Worm (Caenorhabditis elegans) whole organism, late embryonic: ENCODE data around the gene mrpl-44.

Source experiments
- C38D4.7 ChIP-seq: fragments of 200-800 bp; sonication (Bioruptor generic); optimal IDR thresholded peaks from 2 replicates; lab custom pipeline; 2018; ENCODE audit warnings: mild to moderate bottlenecking, missing genetic modification characterization, moderate library complexity, missing compliant biosample characterization
- F13H6.1 ChIP-seq: sonication (generic microtip); optimal IDR thresholded peaks from 2 replicates; lab custom pipeline; 2016; ENCODE audit warnings: missing genetic modification characterization, missing compliant biosample characterization
- K02D7.2 ChIP-seq: sonication (generic microtip); optimal IDR thresholded peaks from 2 replicates; lab custom pipeline; 2017; ENCODE audit warnings: mild to moderate bottlenecking, missing genetic modification characterization, missing compliant biosample characterization
- ahr-1 ChIP-seq: sonication (generic microtip); optimal IDR thresholded peaks from 2 replicates; lab custom pipeline; 2016; ENCODE audit warnings: missing genetic modification characterization, missing compliant biosample characterization
- ceh-2 ChIP-seq: sonication (generic microtip); optimal IDR thresholded peaks from 2 replicates; lab custom pipeline; 2016; ENCODE audit warnings: missing genotype, missing genetic modification characterization, missing compliant biosample characterization
- ceh-22 ChIP-seq: sonication (generic microtip); optimal IDR thresholded peaks from 2 replicates; lab custom pipeline; 2017; ENCODE audit warnings: missing biosample characterization, missing genetic modification characterization
- ceh-31 ChIP-seq: sonication (generic microtip); optimal IDR thresholded peaks from 2 replicates; lab custom pipeline; 2016; ENCODE audit warnings: missing genetic modification characterization, missing compliant biosample characterization
- ceh-34 ChIP-seq: sonication (generic microtip); optimal IDR thresholded peaks from 2 replicates; lab custom pipeline; 2016; ENCODE audit warnings: mild to moderate bottlenecking, missing genetic modification characterization, missing compliant biosample characterization
- ceh-45 ChIP-seq: fragments of 200-800 bp; sonication (Bioruptor generic); IDR thresholded peaks from 2 replicates; pipeline ENCODE4 v1.3.6; 2022; ENCODE audit warnings: missing genetic modification reagents, missing genetic modification characterization, missing compliant biosample characterization
- ceh-48 ChIP-seq: sonication (generic microtip); optimal IDR thresholded peaks from 2 replicates; lab custom pipeline; 2016; ENCODE audit warnings: missing genetic modification characterization, inconsistent platforms, missing compliant biosample characterization
- ceh-6 ChIP-seq: fragments of 200-800 bp; sonication (Bioruptor generic); optimal IDR thresholded peaks from 2 replicates; lab custom pipeline; 2018; ENCODE audit warnings: mild to moderate bottlenecking, missing genetic modification characterization, missing compliant biosample characterization
- ceh-9 ChIP-seq: sonication (generic microtip); optimal IDR thresholded peaks from 2 replicates; lab custom pipeline; 2016; ENCODE audit warnings: mild to moderate bottlenecking, missing genetic modification characterization, inconsistent platforms, missing compliant biosample characterization
- che-1 ChIP-seq: sonication (generic microtip); optimal IDR thresholded peaks from 2 replicates; lab custom pipeline; 2016; ENCODE audit warnings: mild to moderate bottlenecking, missing genetic modification characterization, missing compliant biosample characterization
- dmd-4 ChIP-seq: sonication (generic microtip); optimal IDR thresholded peaks from 2 replicates; lab custom pipeline; 2016; ENCODE audit warnings: borderline replicate concordance, missing genetic modification characterization, missing compliant biosample characterization
- dve-1 ChIP-seq: sonication (generic microtip); optimal IDR thresholded peaks from 2 replicates; lab custom pipeline; 2017; ENCODE audit warnings: antibody characterized with exemption, mild to moderate bottlenecking, missing genetic modification characterization, missing compliant biosample characterization
- elt-2 ChIP-seq: sonication (generic microtip); optimal IDR thresholded peaks from 2 replicates; lab custom pipeline; 2016; ENCODE audit warnings: missing genetic modification reagents, missing genetic modification characterization, missing compliant biosample characterization
- fax-1 ChIP-seq: sonication (generic microtip); optimal IDR thresholded peaks from 2 replicates; lab custom pipeline; 2016; ENCODE audit warnings: missing genotype, missing genetic modification characterization, missing compliant biosample characterization
- fkh-10 ChIP-seq: fragments of 150-350 bp; optimal IDR thresholded peaks from 2 replicates; lab custom pipeline; 2014; ENCODE audit warnings: missing biosample characterization, missing genetic modification reagents, missing genetic modification characterization
- hlh-13 ChIP-seq: fragments of 200-800 bp; sonication (Bioruptor generic); optimal IDR thresholded peaks from 2 replicates; lab custom pipeline; 2018; ENCODE audit warnings: mild to moderate bottlenecking, missing genetic modification characterization, missing compliant biosample characterization
- hlh-30 ChIP-seq: sonication (generic microtip); optimal IDR thresholded peaks from 2 replicates; lab custom pipeline; 2017; ENCODE audit warnings: antibody characterized with exemption, missing genetic modification characterization, missing compliant biosample characterization; ENCODE audit not compliant: insufficient read depth
- hlh-8 ChIP-seq: sonication (generic microtip); optimal IDR thresholded peaks from 2 replicates; lab custom pipeline; 2016; ENCODE audit warnings: missing genotype, missing genetic modification characterization, missing compliant biosample characterization
- madf-2 ChIP-seq: sonication (generic microtip); optimal IDR thresholded peaks from 2 replicates; lab custom pipeline; 2017; ENCODE audit warnings: missing genetic modification characterization, missing compliant biosample characterization
- mec-3 ChIP-seq: sonication (generic microtip); optimal IDR thresholded peaks from 2 replicates; lab custom pipeline; 2016; ENCODE audit warnings: borderline replicate concordance, missing genetic modification characterization, missing compliant biosample characterization
- nfya-1 ChIP-seq: sonication (generic microtip); optimal IDR thresholded peaks from 2 replicates; lab custom pipeline; 2017; ENCODE audit warnings: missing genetic modification characterization, mild to moderate bottlenecking, missing compliant biosample characterization, antibody characterized with exemption, moderate library complexity
- odd-2 ChIP-seq: sonication (generic microtip); optimal IDR thresholded peaks from 2 replicates; lab custom pipeline; 2017; ENCODE audit warnings: antibody characterized with exemption, mild to moderate bottlenecking, missing genetic modification characterization, missing compliant biosample characterization
- pha-4 ChIP-seq: fragments of 150-350 bp; optimal IDR thresholded peaks from 2 replicates; lab custom pipeline; 2018; ENCODE audit warnings: missing biosample characterization, missing genetic modification reagents, missing genetic modification characterization
- ref-2 ChIP-seq: sonication (generic microtip); optimal IDR thresholded peaks from 2 replicates; lab custom pipeline; 2016; ENCODE audit warnings: missing genetic modification characterization, missing compliant biosample characterization
- rnt-1 ChIP-seq: sonication (generic microtip); optimal IDR thresholded peaks from 2 replicates; lab custom pipeline; 2016; ENCODE audit warnings: missing genetic modification characterization, missing compliant biosample characterization
- sdc-2 ChIP-seq: sonication (generic microtip); optimal IDR thresholded peaks from 2 replicates; lab custom pipeline; 2016; ENCODE audit warnings: missing genotype, missing genetic modification characterization, missing compliant biosample characterization
- sox-2 ChIP-seq: fragments of 200-800 bp; sonication (Bioruptor generic); IDR thresholded peaks from 2 replicates; pipeline ENCODE4 v1.3.6; 2022; ENCODE audit warnings: missing genetic modification reagents, missing genetic modification characterization, missing compliant biosample characterization
- sox-4 ChIP-seq: sonication (generic microtip); optimal IDR thresholded peaks from 2 replicates; lab custom pipeline; 2017; ENCODE audit warnings: mild to moderate bottlenecking, missing genetic modification characterization, inconsistent platforms, missing compliant biosample characterization
- syd-9 ChIP-seq: sonication (generic microtip); optimal IDR thresholded peaks from 2 replicates; lab custom pipeline; 2016; ENCODE audit warnings: mild to moderate bottlenecking, missing genetic modification characterization, moderate library complexity, missing compliant biosample characterization
- tbx-2 ChIP-seq: sonication (generic microtip); optimal IDR thresholded peaks from 2 replicates; lab custom pipeline; 2016; ENCODE audit warnings: missing genetic modification characterization, missing compliant biosample characterization
- tbx-7 ChIP-seq: sonication (generic microtip); optimal IDR thresholded peaks from 2 replicates; lab custom pipeline; 2016; ENCODE audit warnings: missing genotype, missing genetic modification characterization, missing compliant biosample characterization
- unc-3 ChIP-seq, 2 experiments: fragments of 200-800 bp in 1 of 2; sonication (Bioruptor generic) in 1 of 2; sonication (generic microtip) in 1 of 2; conservative IDR thresholded peaks in 1 of 2; optimal IDR thresholded peaks in 1 of 2; 2 replicates each; pipeline versions ENCODE4 v1.3.6 to Lab custom; 2016 to 2022; ENCODE audit warnings: missing compliant biosample characterization in 2 of 2, missing genetic modification characterization in 2 of 2, missing genetic modification reagents in 1 of 2
- unc-42 ChIP-seq: sonication (generic microtip); optimal IDR thresholded peaks from 2 replicates; lab custom pipeline; 2016; ENCODE audit warnings: missing genotype, missing genetic modification characterization, missing compliant biosample characterization
- ztf-16 ChIP-seq: sonication (generic microtip); optimal IDR thresholded peaks from 2 replicates; lab custom pipeline; 2017; ENCODE audit warnings: missing genetic modification characterization, missing compliant biosample characterization

The mrpl-44 gene

DNA sequence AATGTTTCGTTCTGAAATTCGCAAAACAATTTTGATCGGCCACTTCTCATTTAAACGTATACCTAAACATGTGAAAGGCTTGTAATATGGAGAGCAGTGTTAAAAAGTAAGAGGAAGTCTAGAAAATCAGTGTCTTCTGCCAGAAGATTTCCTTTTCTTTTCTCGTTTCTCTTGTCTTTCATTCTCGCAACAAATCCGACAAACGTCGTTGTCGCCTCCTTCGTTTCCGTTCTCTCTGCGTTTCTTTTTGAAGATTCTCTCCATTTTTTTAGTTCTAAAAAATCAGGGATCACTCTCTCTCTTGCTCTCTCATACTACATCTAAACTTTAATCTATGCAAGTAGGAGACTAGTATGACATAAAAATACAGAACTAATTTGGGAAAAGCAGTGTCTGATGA, 41.9 kb downstream of the mrpl-44 start:
- no peak for TF ChIP-seq hlh-8 (tag; lab: Kevin White, UChicago)
- no peak for TF ChIP-seq sox-2
- TF ChIP-seq syd-9 (tag; lab: Kevin White, UChicago): no peak
- TF ChIP-seq ceh-34 (tag; lab: Kevin White, UChicago): no peak
- no peak for TF ChIP-seq hlh-13
- TF ChIP-seq tbx-7: no peak
- no peak for TF ChIP-seq tbx-2
- TF ChIP-seq ceh-6: no peak
- no peak for TF ChIP-seq ahr-1 (tag; lab: Kevin White, UChicago)

ce11 chrIII:9045838-9046237, 43.3 kb downstream of the mrpl-44 start, which contains the start of gene R107.2:
Gene R107.2 (minus strand): TSS chrIII:9045938.
- TF ChIP-seq madf-2: no peak
- no peak for TF ChIP-seq ref-2
- TF ChIP-seq dmd-4 (tag; lab: Kevin White, UChicago): no peak
- no peak for TF ChIP-seq C38D4.7 (GFP tag; lab: Kevin White, UChicago)
- TF ChIP-seq ceh-34 (tag; lab: Kevin White, UChicago): no peak
- no peak for TF ChIP-seq ceh-48 (tag; lab: Kevin White, UChicago)
- TF ChIP-seq unc-3 (GFP tag; conservative IDR thresholded peaks at IDR 0.05; lab: Robert Waterston, UW): no peak
- no peak for TF ChIP-seq unc-3 (tag; optimal IDR thresholded peaks at IDR 0.05; lab: Kevin White, UChicago)
- TF ChIP-seq ceh-45: no peak
- no peak for TF ChIP-seq sdc-2 (tag; lab: Kevin White, UChicago)
- no peak for TF ChIP-seq fax-1 (tag; lab: Kevin White, UChicago)
- no peak for TF ChIP-seq hlh-30
- no peak for TF ChIP-seq sox-2
- no peak for TF ChIP-seq che-1 (tag; lab: Kevin White, UChicago)

- TF ChIP-seq nfya-1: no peak
- TF ChIP-seq dve-1 (tag; lab: Kevin White, UChicago): no peak
- TF ChIP-seq ztf-16 (tag; lab: Kevin White, UChicago): no peak
- TF ChIP-seq mec-3 (tag; lab: Kevin White, UChicago): no peak
- no peak for TF ChIP-seq ceh-9 (tag; lab: Kevin White, UChicago)
- no peak for TF ChIP-seq ceh-31
- no peak for TF ChIP-seq ceh-6
- TF ChIP-seq pha-4 (tag; lab: Kevin White, UChicago): no peak
- no peak for TF ChIP-seq F13H6.1 (tag; lab: Kevin White, UChicago)
- no peak for TF ChIP-seq ceh-22 (tag; lab: Kevin White, UChicago)
These were observed 46.0 kb downstream of the mrpl-44 start, which contains the start of gene nac-2 for ce11 chrIII:9043200-9043599. Gene nac-2 (minus strand): TSS chrIII:9043300.

- no peak for TF ChIP-seq odd-2 (tag; lab: Kevin White, UChicago)
- no peak for TF ChIP-seq elt-2
- no peak for TF ChIP-seq fkh-10 (GFP tag; lab: Kevin White, UChicago)
- no peak for TF ChIP-seq hlh-30
- no peak for TF ChIP-seq ceh-48 (tag; lab: Kevin White, UChicago)
- no peak for TF ChIP-seq sox-2
- no peak for TF ChIP-seq ceh-22 (tag; lab: Kevin White, UChicago)
- no peak for TF ChIP-seq K02D7.2 (tag; lab: Kevin White, UChicago)
- no peak for TF ChIP-seq unc-42 (tag; lab: Kevin White, UChicago)
- no peak for TF ChIP-seq sox-4 (tag; lab: Kevin White, UChicago)
- no peak for TF ChIP-seq ceh-2 (tag; lab: Kevin White, UChicago)
- TF ChIP-seq ceh-34 (tag; lab: Kevin White, UChicago): no peak
- no peak for TF ChIP-seq che-1 (tag; lab: Kevin White, UChicago)
- TF ChIP-seq rnt-1 (tag; lab: Kevin White, UChicago): no peak
These were observed 51.5 kb downstream of the mrpl-44 start, which contains the start of gene R107.9 for ce11 chrIII:9037658-9038057. Gene R107.9 (plus strand): TSS chrIII:9037958.
